Fruit fly (Drosophila melanogaster) whole organism, embryonic: ENCODE results near the gene nSMase.

Experiments used
- Blimp-1 ChIP-seq: fragments of 200-800 bp; sonication (Bioruptor generic); optimal IDR thresholded peaks from 3 replicates; lab custom pipeline; 2018; ENCODE audit warnings: missing biosample characterization, missing genetic modification characterization, mild to moderate bottlenecking, moderate library complexity, missing genetic modification reagents
- CG11398 ChIP-seq: fragments of 200-800 bp; sonication (Bioruptor generic); optimal IDR thresholded peaks from 2 replicates; lab custom pipeline; 2016; ENCODE audit warnings: missing biosample characterization, missing genetic modification characterization
- CG12071 ChIP-seq: fragments of 200-800 bp; sonication (Bioruptor generic); optimal IDR thresholded peaks from 3 replicates; lab custom pipeline; 2018; ENCODE audit warnings: missing biosample characterization, mild to moderate bottlenecking, missing genetic modification characterization
- CG12104 ChIP-seq: fragments of 200-800 bp; sonication (Bioruptor generic); optimal IDR thresholded peaks from 3 replicates; lab custom pipeline; 2016; ENCODE audit warnings: missing biosample characterization, missing genetic modification characterization
- CG1233 ChIP-seq: fragments of 200-800 bp; sonication (Bioruptor generic); optimal IDR thresholded peaks from 4 replicates; lab custom pipeline; 2018; ENCODE audit warnings: missing biosample characterization, mild to moderate bottlenecking, missing genetic modification characterization
- CG13894 ChIP-seq: fragments of 200-800 bp; sonication (Bioruptor generic); optimal IDR thresholded peaks from 3 replicates; lab custom pipeline; 2018; ENCODE audit warnings: missing biosample characterization, mild to moderate bottlenecking, missing genetic modification characterization, moderate library complexity
- CG15011 ChIP-seq: fragments of 200-800 bp; sonication (Bioruptor generic); optimal IDR thresholded peaks from 3 replicates; lab custom pipeline; 2018; ENCODE audit warnings: missing biosample characterization, mild to moderate bottlenecking, missing genetic modification characterization
- CG17328 ChIP-seq: fragments of 200-800 bp; sonication (Bioruptor generic); IDR thresholded peaks from 2 replicates; pipeline ENCODE4 v1.3.6; 2022; ENCODE audit warnings: missing biosample characterization, missing genetic modification characterization
- CG17612 ChIP-seq: fragments of 200-800 bp; sonication (Bioruptor generic); IDR thresholded peaks from 2 replicates; pipeline ENCODE4 v1.3.6; 2022; ENCODE audit warnings: missing biosample characterization, missing genetic modification characterization
- CG17912 ChIP-seq: fragments of 200-800 bp; sonication (Bioruptor generic); optimal IDR thresholded peaks from 2 replicates; lab custom pipeline; 2018; ENCODE audit warnings: missing biosample characterization, mild to moderate bottlenecking, missing genetic modification characterization
- CG18011 ChIP-seq: fragments of 200-800 bp; sonication (Bioruptor generic); optimal IDR thresholded peaks from 2 replicates; lab custom pipeline; 2017; ENCODE audit warnings: missing biosample characterization, missing genetic modification characterization, mild to moderate bottlenecking, moderate library complexity, missing genotype
- CG18262 ChIP-seq: fragments of 200-800 bp; optimal IDR thresholded peaks from 3 replicates; lab custom pipeline; 2019; ENCODE audit warnings: missing biosample characterization, mild to moderate bottlenecking, missing genetic modification characterization, moderate library complexity
- CG2129 ChIP-seq: fragments of 200-800 bp; sonication (Bioruptor generic); IDR thresholded peaks from 2 replicates; pipeline ENCODE4 v1.3.6; 2022; ENCODE audit warnings: missing biosample characterization, missing genetic modification characterization; ENCODE audit not compliant: partially characterized antibody
- CG34376 ChIP-seq: fragments of 200-800 bp; sonication (Bioruptor generic); optimal IDR thresholded peaks from 2 replicates; lab custom pipeline; 2018; ENCODE audit warnings: missing biosample characterization, mild to moderate bottlenecking, missing genetic modification characterization
- CG4404 ChIP-seq: fragments of 200-800 bp; sonication (Bioruptor generic); IDR thresholded peaks from 2 replicates; pipeline ENCODE4 v1.3.6; 2022; ENCODE audit warnings: missing biosample characterization, missing genetic modification characterization
- CG5245 ChIP-seq: fragments of 200-800 bp; sonication (Bioruptor generic); optimal IDR thresholded peaks from 3 replicates; lab custom pipeline; 2016; ENCODE audit warnings: missing biosample characterization, missing genetic modification characterization
- CG6654 ChIP-seq: fragments of 200-800 bp; sonication (Bioruptor generic); optimal IDR thresholded peaks from 2 replicates; lab custom pipeline; 2017; ENCODE audit warnings: missing biosample characterization, mild to moderate bottlenecking, missing genetic modification characterization
- CG6791 ChIP-seq: fragments of 200-800 bp; sonication (Bioruptor generic); IDR thresholded peaks from 3 replicates; pipeline ENCODE4 v1.3.6; 2022; ENCODE audit warnings: missing biosample characterization, missing genetic modification characterization; ENCODE audit not compliant: partially characterized antibody
- CG8281 ChIP-seq: fragments of 200-800 bp; sonication (Bioruptor generic); optimal IDR thresholded peaks from 2 replicates; lab custom pipeline; 2018; ENCODE audit warnings: missing biosample characterization, mild to moderate bottlenecking, missing genetic modification characterization, moderate library complexity
- CG8765 ChIP-seq: fragments of 200-800 bp; sonication (Bioruptor generic); IDR thresholded peaks from 2 replicates; pipeline ENCODE4 v1.3.6; 2022; ENCODE audit warnings: missing biosample characterization, missing genetic modification characterization
- CG8924 ChIP-seq: fragments of 200-800 bp; optimal IDR thresholded peaks from 3 replicates; lab custom pipeline; 2019; ENCODE audit warnings: missing biosample characterization, mild to moderate bottlenecking, missing genetic modification characterization, moderate library complexity
- CTCF ChIP-seq: fragments of 200-800 bp; sonication (Bioruptor generic); optimal IDR thresholded peaks from 2 replicates; lab custom pipeline; 2017; ENCODE audit warnings: missing biosample characterization, mild to moderate bottlenecking, missing genetic modification characterization, moderate library complexity
- CoRest ChIP-seq: fragments of 200-800 bp; sonication (Bioruptor generic); optimal IDR thresholded peaks from 3 replicates; lab custom pipeline; 2018; ENCODE audit warnings: missing biosample characterization, mild to moderate bottlenecking, missing genetic modification characterization, moderate library complexity
- Dfd ChIP-seq, 2 experiments: fragments of >200 bp; optimal IDR thresholded peaks; 2 replicates each; lab custom pipeline; 2017; ENCODE audit warnings: missing biosample characterization in 2 of 2, missing genetic modification characterization in 2 of 2
- Fer2 ChIP-seq: fragments of 200-800 bp; sonication (Bioruptor generic); optimal IDR thresholded peaks from 2 replicates; lab custom pipeline; 2018; ENCODE audit warnings: missing biosample characterization, mild to moderate bottlenecking, missing genetic modification characterization, moderate library complexity
- Hey ChIP-seq: fragments of 200-800 bp; sonication (Bioruptor generic); optimal IDR thresholded peaks from 3 replicates; lab custom pipeline; 2018; ENCODE audit warnings: missing biosample characterization, mild to moderate bottlenecking, missing genetic modification characterization
- Hmr ChIP-seq: fragments of 200-800 bp; sonication (Bioruptor generic); optimal IDR thresholded peaks from 3 replicates; lab custom pipeline; 2017; ENCODE audit warnings: mild to moderate bottlenecking, missing biosample characterization, missing genetic modification reagents, missing genetic modification characterization
- Max ChIP-seq: fragments of 200-800 bp; sonication (Bioruptor generic); optimal IDR thresholded peaks from 2 replicates; lab custom pipeline; 2016; ENCODE audit warnings: missing biosample characterization, mild to moderate bottlenecking, missing genetic modification characterization
- PHDP ChIP-seq: fragments of 200-800 bp; sonication (Bioruptor generic); optimal IDR thresholded peaks from 3 replicates; lab custom pipeline; 2018; ENCODE audit warnings: missing biosample characterization, mild to moderate bottlenecking, missing genetic modification characterization, moderate library complexity
- Rfx ChIP-seq: fragments of 200-800 bp; sonication (Bioruptor generic); IDR thresholded peaks from 2 replicates; pipeline ENCODE4 v1.3.6; 2022; ENCODE audit warnings: missing biosample characterization, missing genetic modification characterization
- Spps ChIP-seq: fragments of 200-800 bp; sonication (Bioruptor generic); optimal IDR thresholded peaks from 2 replicates; lab custom pipeline; 2018; ENCODE audit warnings: missing biosample characterization, mild to moderate bottlenecking, missing genetic modification characterization
- TFAM ChIP-seq: fragments of 200-800 bp; sonication (Bioruptor generic); optimal IDR thresholded peaks from 2 replicates; lab custom pipeline; 2017; ENCODE audit warnings: missing biosample characterization, missing genetic modification characterization, inconsistent platforms
- ash1 ChIP-seq: fragments of 200-800 bp; sonication (Bioruptor generic); optimal IDR thresholded peaks from 2 replicates; lab custom pipeline; 2018; ENCODE audit warnings: missing biosample characterization, mild to moderate bottlenecking, missing genetic modification characterization
- caup ChIP-seq: fragments of 200-800 bp; sonication (Bioruptor generic); optimal IDR thresholded peaks from 3 replicates; lab custom pipeline; 2017; ENCODE audit warnings: missing biosample characterization, mild to moderate bottlenecking, missing genetic modification characterization, moderate library complexity; ENCODE audit not compliant: severe bottlenecking
- dimm ChIP-seq: fragments of 200-800 bp; sonication (Bioruptor generic); IDR thresholded peaks from 2 replicates; pipeline ENCODE4 v1.3.6; 2022; ENCODE audit warnings: missing biosample characterization, missing genetic modification characterization
- en ChIP-seq: fragments of 200-800 bp; sonication (Bioruptor generic); optimal IDR thresholded peaks from 2 replicates; lab custom pipeline; 2016; ENCODE audit warnings: missing biosample characterization, missing genetic modification characterization
- esg ChIP-seq: fragments of 200-800 bp; sonication (Bioruptor generic); conservative IDR thresholded peaks from 2 replicates; pipeline ENCODE4 v1.3.6; 2022; ENCODE audit warnings: missing biosample characterization, missing genetic modification characterization
- lola ChIP-seq, 3 experiments: fragments of >200 bp in 2 of 3; fragments of 200-800 bp in 1 of 3; sonication (Bioruptor generic) in 1 of 3; optimal IDR thresholded peaks; 2 replicates each; lab custom pipeline; 2017 to 2019; ENCODE audit warnings: missing biosample characterization in 3 of 3, missing genetic modification characterization in 3 of 3, mild to moderate bottlenecking in 1 of 3, moderate library complexity in 1 of 3
- nau ChIP-seq: fragments of 200-800 bp; sonication (Bioruptor generic); optimal IDR thresholded peaks from 3 replicates; lab custom pipeline; 2017; ENCODE audit warnings: missing biosample characterization, mild to moderate bottlenecking, missing genetic modification characterization, missing genetic modification reagents
- odd ChIP-seq: fragments of 200-800 bp; sonication (Bioruptor generic); optimal IDR thresholded peaks from 2 replicates; lab custom pipeline; 2017; ENCODE audit warnings: missing biosample characterization, mild to moderate bottlenecking, missing genetic modification characterization
- schlank ChIP-seq: fragments of 200-800 bp; sonication (Bioruptor generic); optimal IDR thresholded peaks from 2 replicates; lab custom pipeline; 2018; ENCODE audit warnings: missing biosample characterization, mild to moderate bottlenecking, missing genetic modification characterization
- scrt ChIP-seq: fragments of 200-800 bp; sonication (Bioruptor generic); optimal IDR thresholded peaks from 2 replicates; lab custom pipeline; 2018; ENCODE audit warnings: missing biosample characterization, mild to moderate bottlenecking, missing genetic modification characterization, moderate library complexity
- sens-2 ChIP-seq: fragments of 200-800 bp; sonication (Bioruptor generic); IDR thresholded peaks from 2 replicates; pipeline ENCODE4 v1.3.6; 2022; ENCODE audit warnings: missing biosample characterization, missing genetic modification characterization
- tna ChIP-seq: fragments of 200-800 bp; sonication (Bioruptor generic); IDR thresholded peaks from 2 replicates; pipeline ENCODE4 v1.3.6; 2022; ENCODE audit warnings: missing biosample characterization, missing genetic modification characterization; ENCODE audit not compliant: partially characterized antibody
- unpg ChIP-seq: fragments of 200-800 bp; sonication (Bioruptor generic); optimal IDR thresholded peaks from 3 replicates; lab custom pipeline; 2018; ENCODE audit warnings: missing biosample characterization, mild to moderate bottlenecking, missing genetic modification characterization, moderate library complexity
- vfl ChIP-seq: fragments of 200-800 bp; sonication (Bioruptor generic); optimal IDR thresholded peaks from 2 replicates; lab custom pipeline; 2016; ENCODE audit warnings: missing biosample characterization, missing genetic modification characterization
- wdn ChIP-seq: fragments of 200-800 bp; sonication (Bioruptor generic); IDR thresholded peaks from 2 replicates; pipeline ENCODE4 v1.3.6; 2022; ENCODE audit warnings: missing biosample characterization, missing genetic modification characterization
- yki ChIP-seq: fragments of >200 bp; optimal IDR thresholded peaks from 3 replicates; lab custom pipeline; 2018

Gene nSMase

DNA sequence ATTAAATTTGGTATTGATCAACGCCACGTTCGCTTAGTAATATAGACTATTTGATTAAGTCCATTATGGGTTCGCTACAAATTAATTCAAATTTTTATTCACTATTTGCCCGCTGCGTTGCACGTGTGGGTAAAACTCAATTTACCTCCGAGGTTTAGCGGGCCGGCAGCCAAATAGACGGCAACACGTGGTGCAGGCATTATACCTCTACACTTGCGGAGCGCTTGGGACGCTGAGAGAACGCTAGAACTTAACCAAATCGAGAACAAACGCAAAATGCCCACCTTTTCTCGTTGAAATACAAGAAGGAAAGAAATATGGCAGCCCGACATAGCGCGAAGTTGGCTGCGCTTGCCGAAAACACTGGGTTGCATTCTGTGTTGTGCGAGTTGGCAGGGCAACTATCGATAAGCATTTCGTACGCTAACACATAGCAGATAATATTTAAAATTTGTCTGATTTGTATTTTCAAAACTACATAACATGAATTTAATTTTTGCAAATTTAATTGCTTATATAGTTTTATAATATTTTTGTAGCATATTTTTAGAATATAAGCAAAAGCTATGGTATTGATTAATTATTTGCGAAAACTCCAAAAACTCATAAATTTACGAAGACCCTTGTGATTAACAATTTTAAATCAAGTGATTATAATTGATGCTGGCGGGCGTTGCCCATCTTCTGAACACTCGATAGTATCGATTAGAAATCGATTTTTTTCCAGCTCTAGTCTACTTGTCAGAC, 3.9 kb downstream of the nSMase start, which contains the start of the genes RpL28 and eIF1 (continued):
- TF ChIP-seq CG12104 (peak; percentile 96), nau (GFP tag; lab: Kevin White, UChicago) (peak; percentile 89), CG11398 (GFP tag; lab: Kevin White, UChicago) (peak; percentile 92), schlank (peak; percentile 94), Fer2 (peak; percentile 82), CG17912 (GFP tag; lab: Kevin White, UChicago) (peak; percentile 91), CoRest (peak; percentile 88), sens-2 (GFP tag; lab: Robert Waterston, UW) (peak; percentile 87), CG8924 (peak; percentile 81), unpg (GFP tag; lab: Kevin White, UChicago) (peak; percentile 78), CG8281 (tag; lab: Kevin White, UChicago) (peak; percentile 75), vfl (peak; percentile 88), CG1233 (peak; percentile 96), CG6654 (peak; percentile 84), Hey (tag; lab: Kevin White, UChicago) (peak; percentile 91), esg (peak; percentile 66), Blimp-1 (GFP tag; lab: Kevin White, UChicago) (peak; percentile 69), CG13894 (tag; lab: Kevin White, UChicago) (peak; percentile 84), Spps (tag; lab: Kevin White, UChicago) (peak; percentile 36), scrt (peak; percentile 86), CG17612 (GFP tag; lab: Robert Waterston, UW) (peak; percentile 54; the same call in 1 of the 2 replicates), CG18262 (tag; lab: Kevin White, UChicago) (peak; percentile 83), tna (GFP tag; lab: Robert Waterston, UW) (no peak; the same call in 1 of the 2 replicates), CTCF (GFP tag; lab: Kevin White, UChicago) (peak; percentile 67), en (GFP tag; lab: Kevin White, UChicago) (peak; percentile 76), CG18011 (GFP tag; lab: Kevin White, UChicago) (peak; percentile 83), CG15011 (GFP tag; lab: Kevin White, UChicago) (peak; percentile 93), dimm (GFP tag; lab: Robert Waterston, UW) (0 out of 2 replicates have a peak, but pooled peaks have one; percentile 17), Hmr (GFP tag; lab: Kevin White, UChicago) (peak; percentile 96), lola (GFP tag; optimal IDR thresholded peaks at IDR 0.05; lab: Kevin White, UChicago) (peak in 1 of 3 experiments; percentile 79), TFAM (GFP tag; lab: Kevin White, UChicago) (peak; percentile 83), CG8765 (GFP tag; lab: Robert Waterston, UW) (peak; percentile 54), CG2129 (GFP tag; lab: Robert Waterston, UW) (peak; percentile 67), CG4404 (GFP tag; lab: Robert Waterston, UW) (peak; percentile 66), CG5245 (GFP tag; lab: Kevin White, UChicago) (peak; percentile 83), CG17328 (GFP tag; lab: Robert Waterston, UW) (peak; percentile 91), ash1 (GFP tag; lab: Kevin White, UChicago) (peak; percentile 96), odd (GFP tag; lab: Kevin White, UChicago) (peak; percentile 95), Dfd (GFP tag; optimal IDR thresholded peaks at IDR 0.05; lab: Kevin White, UChicago) (no peak), Rfx (GFP tag; lab: Robert Waterston, UW) (peak; percentile 94), PHDP (peak; percentile 84), wdn (GFP tag; lab: Robert Waterston, UW) (peak; percentile 57), yki (lab: Kevin White, UChicago) (no peak), Max (peak; percentile 94), CG12071 (peak; percentile 92), CG6791 (peak; percentile 70; the same call in 2 of the 3 replicates), CG34376 (GFP tag; lab: Kevin White, UChicago) (peak; percentile 97), caup (GFP tag; lab: Kevin White, UChicago) (peak; percentile 98)
